Fruit fly (Drosophila melanogaster) whole organism, embryonic: ENCODE data around the gene CG31287.
A peak's percentile ranks its signal among the peaks of the same experiment; 100 is the strongest.

Source experiments
- CG10543 ChIP-seq: fragments of 200-800 bp; sonication (Bioruptor generic); optimal IDR thresholded peaks from 3 replicates; lab custom pipeline; 2017; ENCODE audit warnings: missing biosample characterization, mild to moderate bottlenecking, missing genetic modification characterization, moderate library complexity
- CG10654 ChIP-seq: fragments of 200-800 bp; sonication (Bioruptor generic); optimal IDR thresholded peaks from 2 replicates; lab custom pipeline; 2016; ENCODE audit warnings: missing biosample characterization, missing genetic modification characterization
- CG11398 ChIP-seq: fragments of 200-800 bp; sonication (Bioruptor generic); optimal IDR thresholded peaks from 2 replicates; lab custom pipeline; 2016; ENCODE audit warnings: missing biosample characterization, missing genetic modification characterization
- CG12219 ChIP-seq: fragments of 200-800 bp; sonication (Bioruptor generic); optimal IDR thresholded peaks from 3 replicates; lab custom pipeline; 2018; ENCODE audit warnings: missing biosample characterization, mild to moderate bottlenecking, missing genetic modification characterization
- CG12299 ChIP-seq: fragments of 200-800 bp; sonication (Bioruptor generic); optimal IDR thresholded peaks from 2 replicates; lab custom pipeline; 2018; ENCODE audit warnings: missing biosample characterization, mild to moderate bottlenecking, missing genetic modification characterization
- CG13296 ChIP-seq: fragments of 200-800 bp; sonication (Bioruptor generic); optimal IDR thresholded peaks from 3 replicates; lab custom pipeline; 2018; ENCODE audit warnings: missing biosample characterization, mild to moderate bottlenecking, missing genetic modification characterization
- CG17829 ChIP-seq: fragments of 200-800 bp; optimal IDR thresholded peaks from 2 replicates; lab custom pipeline; 2019; ENCODE audit warnings: missing biosample characterization, mild to moderate bottlenecking, missing genetic modification characterization, moderate library complexity
- CG18619 ChIP-seq: fragments of 200-800 bp; sonication (Bioruptor generic); optimal IDR thresholded peaks from 3 replicates; lab custom pipeline; 2017; ENCODE audit warnings: missing biosample characterization, mild to moderate bottlenecking, missing genetic modification characterization
- CG2116 ChIP-seq: fragments of 200-800 bp; sonication (Bioruptor generic); optimal IDR thresholded peaks from 3 replicates; lab custom pipeline; 2018; ENCODE audit warnings: missing biosample characterization, mild to moderate bottlenecking, missing genetic modification characterization
- CG34224 ChIP-seq: fragments of 200-800 bp; sonication (Bioruptor generic); IDR thresholded peaks from 3 replicates; pipeline ENCODE4 v1.3.6; 2022; ENCODE audit warnings: missing biosample characterization, missing genetic modification characterization; ENCODE audit not compliant: partially characterized antibody
- CG34376 ChIP-seq: fragments of 200-800 bp; sonication (Bioruptor generic); optimal IDR thresholded peaks from 2 replicates; lab custom pipeline; 2018; ENCODE audit warnings: missing biosample characterization, mild to moderate bottlenecking, missing genetic modification characterization
- CG3847 ChIP-seq: fragments of 200-800 bp; sonication (Bioruptor generic); IDR thresholded peaks from 2 replicates; pipeline ENCODE4 v1.3.6; 2022; ENCODE audit warnings: missing biosample characterization, missing genetic modification characterization
- CG4404 ChIP-seq: fragments of 200-800 bp; sonication (Bioruptor generic); IDR thresholded peaks from 2 replicates; pipeline ENCODE4 v1.3.6; 2022; ENCODE audit warnings: missing biosample characterization, missing genetic modification characterization
- CG6813 ChIP-seq: fragments of 200-800 bp; sonication (Bioruptor generic); optimal IDR thresholded peaks from 2 replicates; lab custom pipeline; 2017; ENCODE audit warnings: missing biosample characterization, missing genetic modification characterization, mild to moderate bottlenecking, moderate library complexity, missing genetic modification reagents
- CG7357 ChIP-seq: fragments of 200-800 bp; sonication (Bioruptor generic); IDR thresholded peaks from 3 replicates; pipeline ENCODE4 v1.3.6; 2022; ENCODE audit warnings: missing biosample characterization, missing genetic modification characterization
- CG8290 ChIP-seq, 3 experiments: fragments of 200-800 bp; sonication (Bioruptor generic); optimal IDR thresholded peaks; 2 replicates each; lab custom pipeline; 2016 to 2019; ENCODE audit warnings: missing biosample characterization in 3 of 3, missing genetic modification characterization in 3 of 3, mild to moderate bottlenecking in 2 of 3, moderate library complexity in 1 of 3
- CG8478 ChIP-seq: fragments of >200 bp; optimal IDR thresholded peaks from 2 replicates; lab custom pipeline; 2018
- CG8924 ChIP-seq: fragments of 200-800 bp; optimal IDR thresholded peaks from 3 replicates; lab custom pipeline; 2019; ENCODE audit warnings: missing biosample characterization, mild to moderate bottlenecking, missing genetic modification characterization, moderate library complexity
- CG9727 ChIP-seq: fragments of 200-800 bp; sonication (Bioruptor generic); optimal IDR thresholded peaks from 3 replicates; lab custom pipeline; 2017; ENCODE audit warnings: missing biosample characterization, mild to moderate bottlenecking, missing genetic modification characterization
- Dad ChIP-seq: fragments of 200-800 bp; sonication (Bioruptor generic); optimal IDR thresholded peaks from 3 replicates; lab custom pipeline; 2016; ENCODE audit warnings: missing biosample characterization, missing genetic modification characterization
- E2f1 ChIP-seq: fragments of 200-800 bp; sonication (Bioruptor generic); IDR thresholded peaks from 2 replicates; pipeline ENCODE4 v1.3.6; 2022; ENCODE audit warnings: missing biosample characterization, missing genetic modification characterization
- Fer1 ChIP-seq: fragments of 200-800 bp; sonication (Bioruptor generic); optimal IDR thresholded peaks from 2 replicates; lab custom pipeline; 2017; ENCODE audit warnings: missing biosample characterization, mild to moderate bottlenecking, missing genetic modification characterization
- HLH3B ChIP-seq: fragments of 200-800 bp; sonication (Bioruptor generic); IDR thresholded peaks from 2 replicates; pipeline ENCODE4 v1.3.6; 2022; ENCODE audit warnings: missing biosample characterization, missing genetic modification characterization
- Max ChIP-seq: fragments of 200-800 bp; sonication (Bioruptor generic); optimal IDR thresholded peaks from 2 replicates; lab custom pipeline; 2016; ENCODE audit warnings: missing biosample characterization, mild to moderate bottlenecking, missing genetic modification characterization
- Meics ChIP-seq: fragments of 200-800 bp; sonication (Bioruptor generic); optimal IDR thresholded peaks from 2 replicates; lab custom pipeline; 2017; ENCODE audit warnings: missing biosample characterization, mild to moderate bottlenecking, missing genetic modification characterization
- Rx ChIP-seq: fragments of 200-800 bp; sonication (Bioruptor generic); IDR thresholded peaks from 2 replicates; pipeline ENCODE4 v1.3.6; 2022; ENCODE audit warnings: missing biosample characterization, missing genetic modification characterization
- Sry-δ ChIP-seq: fragments of 200-800 bp; sonication (Bioruptor generic); optimal IDR thresholded peaks from 2 replicates; lab custom pipeline; 2016; ENCODE audit warnings: missing biosample characterization, missing genetic modification characterization
- amos ChIP-seq: fragments of 200-800 bp; sonication (Bioruptor generic); IDR thresholded peaks from 2 replicates; pipeline ENCODE4 v1.3.6; 2022; ENCODE audit warnings: missing biosample characterization, missing genetic modification characterization; ENCODE audit not compliant: partially characterized antibody
- ash1 ChIP-seq: fragments of 200-800 bp; sonication (Bioruptor generic); optimal IDR thresholded peaks from 2 replicates; lab custom pipeline; 2018; ENCODE audit warnings: missing biosample characterization, mild to moderate bottlenecking, missing genetic modification characterization
- bab2 ChIP-seq: fragments of 200-800 bp; sonication (Bioruptor generic); optimal IDR thresholded peaks from 2 replicates; lab custom pipeline; 2016; ENCODE audit warnings: missing biosample characterization, missing genetic modification characterization
- crol ChIP-seq: fragments of 200-800 bp; sonication (Bioruptor generic); IDR thresholded peaks from 2 replicates; pipeline ENCODE4 v1.3.6; 2022; ENCODE audit warnings: missing biosample characterization, missing genetic modification characterization
- cwo ChIP-seq: fragments of 200-800 bp; sonication (Bioruptor generic); optimal IDR thresholded peaks from 3 replicates; lab custom pipeline; 2017; ENCODE audit warnings: missing biosample characterization, missing genetic modification characterization, mild to moderate bottlenecking, moderate library complexity, missing genetic modification reagents
- dm ChIP-seq: fragments of 200-800 bp; sonication (Bioruptor generic); optimal IDR thresholded peaks from 3 replicates; lab custom pipeline; 2016; ENCODE audit warnings: missing biosample characterization, missing genetic modification characterization
- fd64A ChIP-seq: fragments of 200-800 bp; sonication (Bioruptor generic); optimal IDR thresholded peaks from 3 replicates; lab custom pipeline; 2018; ENCODE audit warnings: missing biosample characterization, mild to moderate bottlenecking, missing genetic modification characterization
- grau ChIP-seq: fragments of 200-800 bp; optimal IDR thresholded peaks from 3 replicates; lab custom pipeline; 2019; ENCODE audit warnings: missing biosample characterization, mild to moderate bottlenecking, missing genetic modification characterization, moderate library complexity
- mam ChIP-seq: fragments of 200-800 bp; sonication (Bioruptor generic); optimal IDR thresholded peaks from 3 replicates; lab custom pipeline; 2016; ENCODE audit warnings: missing biosample characterization, missing genetic modification characterization
- oc ChIP-seq: fragments of 200-800 bp; sonication (Bioruptor generic); optimal IDR thresholded peaks from 2 replicates; lab custom pipeline; 2018; ENCODE audit warnings: missing biosample characterization, mild to moderate bottlenecking, missing genetic modification characterization, moderate library complexity
- otp ChIP-seq: fragments of 200-800 bp; sonication (Bioruptor generic); IDR thresholded peaks from 3 replicates; pipeline ENCODE4, ENCODE4 v1.3.6; 2022; ENCODE audit warnings: missing biosample characterization, missing genetic modification characterization
- pros ChIP-seq: fragments of 200-800 bp; sonication (Bioruptor generic); optimal IDR thresholded peaks from 3 replicates; lab custom pipeline; 2019; ENCODE audit warnings: missing biosample characterization, mild to moderate bottlenecking, missing genetic modification characterization, moderate library complexity
- repo ChIP-seq: fragments of 200-800 bp; sonication (Bioruptor generic); optimal IDR thresholded peaks from 2 replicates; lab custom pipeline; 2016; ENCODE audit warnings: missing biosample characterization, missing genetic modification characterization
- rib ChIP-seq: fragments of 200-800 bp; sonication (Bioruptor generic); IDR thresholded peaks from 2 replicates; pipeline ENCODE4 v1.3.6; 2022; ENCODE audit warnings: missing biosample characterization, missing genetic modification characterization
- slou ChIP-seq: fragments of 200-800 bp; sonication (Bioruptor generic); optimal IDR thresholded peaks from 3 replicates; lab custom pipeline; 2016; ENCODE audit warnings: missing biosample characterization, missing genetic modification characterization
- sr ChIP-seq: fragments of 200-800 bp; sonication (Bioruptor generic); IDR thresholded peaks from 3 replicates; pipeline ENCODE4 v1.3.6; 2022; ENCODE audit warnings: missing biosample characterization, missing genetic modification characterization
- sug ChIP-seq: fragments of 200-800 bp; optimal IDR thresholded peaks from 2 replicates; lab custom pipeline; 2019; ENCODE audit warnings: missing biosample characterization, mild to moderate bottlenecking, missing genetic modification characterization, moderate library complexity
- tna ChIP-seq: fragments of 200-800 bp; sonication (Bioruptor generic); IDR thresholded peaks from 2 replicates; pipeline ENCODE4 v1.3.6; 2022; ENCODE audit warnings: missing biosample characterization, missing genetic modification characterization; ENCODE audit not compliant: partially characterized antibody
- trh ChIP-seq: fragments of 200-800 bp; sonication (Bioruptor generic); optimal IDR thresholded peaks from 2 replicates; lab custom pipeline; 2016; ENCODE audit warnings: missing biosample characterization, missing genetic modification characterization
- wdn ChIP-seq: fragments of 200-800 bp; sonication (Bioruptor generic); IDR thresholded peaks from 2 replicates; pipeline ENCODE4 v1.3.6; 2022; ENCODE audit warnings: missing biosample characterization, missing genetic modification characterization
- zen2 ChIP-seq: fragments of 200-800 bp; sonication (Bioruptor generic); IDR thresholded peaks from 3 replicates; pipeline ENCODE4 v1.3.6; 2022; ENCODE audit warnings: missing biosample characterization, missing genetic modification characterization; ENCODE audit not compliant: partially characterized antibody

The CG31287 gene

dm6 chr3R:16249829-16250814 lies 47.0 kb downstream of the CG31287 start (continued):
- TF ChIP-seq wdn: no peak
- no peak for TF ChIP-seq CG34224 (GFP tag; lab: Robert Waterston, UW)
- peak; percentile 35 for TF ChIP-seq CG12299 (tag; lab: Kevin White, UChicago)
- no peak for TF ChIP-seq tna (GFP tag; lab: Robert Waterston, UW)
- TF ChIP-seq otp (GFP tag; lab: Robert Waterston, UW): no peak
- peak; percentile 61 for TF ChIP-seq Fer1
- TF ChIP-seq Max (GFP tag; lab: Kevin White, UChicago): no peak
- peak; percentile 40 for TF ChIP-seq bab2
- peak; percentile 64 for TF ChIP-seq sug (tag; lab: Kevin White, UChicago)
- no peak for TF ChIP-seq CG3847 (GFP tag; lab: Robert Waterston, UW)
- peak; percentile 7 for TF ChIP-seq CG11398 (GFP tag; lab: Kevin White, UChicago)
- no peak for TF ChIP-seq amos (GFP tag; lab: Robert Waterston, UW)
- TF ChIP-seq CG34376: peak; percentile 52
- TF ChIP-seq E2f1 (GFP tag; lab: Robert Waterston, UW): no peak
- peak; percentile 48 for TF ChIP-seq dm (GFP tag; lab: Kevin White, UChicago)
- TF ChIP-seq Dad (GFP tag; lab: Kevin White, UChicago): no peak
- peak; percentile 95 for TF ChIP-seq pros (GFP tag; lab: Kevin White, UChicago)
- TF ChIP-seq Rx (GFP tag; lab: Robert Waterston, UW): no peak
- peak; percentile 99 for TF ChIP-seq CG10543 (GFP tag; lab: Kevin White, UChicago)
- no peak for TF ChIP-seq CG4404 (GFP tag; lab: Robert Waterston, UW)
- peak; percentile 65 for TF ChIP-seq CG8924 (tag; lab: Kevin White, UChicago)
- peak; percentile 53 for TF ChIP-seq CG18619
- TF ChIP-seq mam: peak; percentile 46
- peak; percentile 9 for TF ChIP-seq oc (tag; lab: Kevin White, UChicago)
- peak; percentile 22 for TF ChIP-seq fd64A (GFP tag; lab: Kevin White, UChicago)
- no peak for TF ChIP-seq trh (GFP tag; lab: Kevin White, UChicago)
- no peak for TF ChIP-seq sr
- no peak for TF ChIP-seq zen2 (GFP tag; lab: Robert Waterston, UW)
- TF ChIP-seq CG8478 (lab: Kevin White, UChicago): peak; percentile 76
- peak; percentile 6 for TF ChIP-seq CG12219 (GFP tag; lab: Kevin White, UChicago)
- TF ChIP-seq CG2116 (GFP tag; lab: Kevin White, UChicago): peak; percentile 91
- peak; percentile 79 for TF ChIP-seq Sry-δ (GFP tag; lab: Kevin White, UChicago)
- TF ChIP-seq CG6813 (GFP tag; lab: Kevin White, UChicago): peak; percentile 54
- no peak for TF ChIP-seq crol (GFP tag; lab: Robert Waterston, UW)
- TF ChIP-seq repo (GFP tag; lab: Kevin White, UChicago): no peak
- no peak for TF ChIP-seq CG10654
- TF ChIP-seq ash1: peak; percentile 82
- no peak for TF ChIP-seq slou (GFP tag; lab: Kevin White, UChicago)
- peak; percentile 35 for TF ChIP-seq CG9727 (GFP tag; lab: Kevin White, UChicago)
- no peak for TF ChIP-seq rib (GFP tag; lab: Robert Waterston, UW)
- peak; percentile 71 for TF ChIP-seq grau
- TF ChIP-seq CG13296 (GFP tag; lab: Kevin White, UChicago): peak; percentile 35
- peak; percentile 52 for TF ChIP-seq CG17829 (tag; lab: Kevin White, UChicago)
- TF ChIP-seq CG8290 (GFP tag; optimal IDR thresholded peaks at IDR 0.05; lab: Kevin White, UChicago): no peak
- TF ChIP-seq CG8290 (tag; optimal IDR thresholded peaks at IDR 0.05; lab: Kevin White, UChicago): peak in 1 of 2 experiments; percentile 87
- no peak for TF ChIP-seq CG7357 (GFP tag; lab: Robert Waterston, UW)
- peak; percentile 50 for TF ChIP-seq Meics (GFP tag; lab: Kevin White, UChicago)
- TF ChIP-seq cwo: peak; percentile 68
- no peak for TF ChIP-seq HLH3B (GFP tag; lab: Robert Waterston, UW)
